Fruit fly (Drosophila melanogaster) whole organism, adult: ENCODE measurements around the gene CtIP.

ENCODE experiments used
- CG11617 ChIP-seq: fragments of 200-800 bp; sonication (Bioruptor generic); optimal IDR thresholded peaks from 2 replicates; lab custom pipeline; 2017; ENCODE audit warnings: mild to moderate bottlenecking, missing biosample characterization, missing genetic modification reagents, missing genetic modification characterization
- CG12768 ChIP-seq: fragments of 200-800 bp; sonication (Bioruptor generic); optimal IDR thresholded peaks from 2 replicates; lab custom pipeline; 2017; ENCODE audit warnings: missing biosample characterization, missing genetic modification characterization, mild to moderate bottlenecking, moderate library complexity, missing genetic modification reagents
- CG14711 ChIP-seq: fragments of 200-800 bp; sonication (Bioruptor generic); optimal IDR thresholded peaks from 2 replicates; lab custom pipeline; 2018; ENCODE audit warnings: missing biosample characterization, mild to moderate bottlenecking, missing genetic modification characterization, moderate library complexity
- CG1620 ChIP-seq: fragments of 200-800 bp; sonication (Bioruptor generic); optimal IDR thresholded peaks from 2 replicates; lab custom pipeline; 2016; ENCODE audit warnings: missing biosample characterization, missing genetic modification characterization
- CG33017 ChIP-seq: fragments of 200-800 bp; sonication (Bioruptor generic); optimal IDR thresholded peaks from 2 replicates; lab custom pipeline; 2018; ENCODE audit warnings: missing biosample characterization, mild to moderate bottlenecking, missing genetic modification characterization, moderate library complexity
- CG5204 ChIP-seq: fragments of 200-800 bp; sonication (Bioruptor generic); optimal IDR thresholded peaks from 2 replicates; lab custom pipeline; 2016; ENCODE audit warnings: missing biosample characterization, missing genetic modification characterization
- CG7045 ChIP-seq: fragments of 200-800 bp; sonication (Bioruptor generic); optimal IDR thresholded peaks from 2 replicates; lab custom pipeline; 2017; ENCODE audit warnings: missing biosample characterization, mild to moderate bottlenecking, missing genetic modification characterization
- CG7101 ChIP-seq: fragments of 200-800 bp; sonication (Bioruptor generic); optimal IDR thresholded peaks from 2 replicates; lab custom pipeline; 2018; ENCODE audit warnings: missing biosample characterization, mild to moderate bottlenecking, missing genetic modification characterization, moderate library complexity
- Clk ChIP-seq: fragments of 200-800 bp; sonication (Bioruptor generic); optimal IDR thresholded peaks from 2 replicates; lab custom pipeline; 2017; ENCODE audit warnings: missing biosample characterization, missing genetic modification characterization
- Crg-1 ChIP-seq: fragments of 200-800 bp; sonication (Bioruptor generic); optimal IDR thresholded peaks from 2 replicates; lab custom pipeline; 2016; ENCODE audit warnings: missing biosample characterization, missing genetic modification characterization
- Hr96 ChIP-seq: fragments of 200-800 bp; sonication (Bioruptor generic); optimal IDR thresholded peaks from 2 replicates; lab custom pipeline; 2016; ENCODE audit warnings: missing biosample characterization, missing genetic modification characterization
- Mnt ChIP-seq: fragments of 200-800 bp; sonication (Bioruptor generic); optimal IDR thresholded peaks from 2 replicates; lab custom pipeline; 2016; ENCODE audit warnings: missing biosample characterization, mild to moderate bottlenecking, missing genetic modification characterization
- bab1 ChIP-seq: fragments of 200-800 bp; sonication (Bioruptor generic); optimal IDR thresholded peaks from 3 replicates; lab custom pipeline; 2019; ENCODE audit warnings: missing biosample characterization, mild to moderate bottlenecking, missing genetic modification characterization, moderate library complexity
- cic ChIP-seq: fragments of 200-800 bp; sonication (Bioruptor generic); optimal IDR thresholded peaks from 2 replicates; lab custom pipeline; 2017; ENCODE audit warnings: missing biosample characterization, mild to moderate bottlenecking, missing genetic modification characterization, moderate library complexity
- cnc ChIP-seq, 2 experiments: fragments of >200 bp; optimal IDR thresholded peaks; 2 replicates each; lab custom pipeline; 2017
- kay ChIP-seq: fragments of 200-800 bp; sonication (Bioruptor generic); peaks from one replicate; lab custom pipeline; 2016; ENCODE audit warnings: missing biosample characterization, missing genetic modification characterization, borderline replicate concordance
- ovo ChIP-seq: fragments of 200-800 bp; sonication (Bioruptor generic); optimal IDR thresholded peaks from 2 replicates; lab custom pipeline; 2016; ENCODE audit warnings: missing biosample characterization, missing genetic modification characterization
- pad ChIP-seq: fragments of 200-800 bp; sonication (Bioruptor generic); optimal IDR thresholded peaks from 3 replicates; lab custom pipeline; 2017; ENCODE audit warnings: missing biosample characterization, missing genetic modification characterization, mild to moderate bottlenecking, moderate library complexity, missing genetic modification reagents
- tj ChIP-seq: fragments of 200-800 bp; sonication (Bioruptor generic); optimal IDR thresholded peaks from 3 replicates; lab custom pipeline; 2017; ENCODE audit warnings: missing biosample characterization, mild to moderate bottlenecking, missing genetic modification characterization, moderate library complexity
- toe ChIP-seq: fragments of 200-800 bp; sonication (Bioruptor generic); optimal IDR thresholded peaks from 2 replicates; lab custom pipeline; 2016; ENCODE audit warnings: missing biosample characterization, missing genetic modification characterization

Gene CtIP

dm6 chr3L:20465941-20466340 lies 29.9 kb downstream of the CtIP start, which contains the start of gene CG42764:
TSS of gene CG42764 (minus strand) at chr3L:20466041.
- TF ChIP-seq CG7101 (tag; lab: Kevin White, UChicago) (no peak), CG33017 (tag; lab: Kevin White, UChicago) (no peak), CG11617 (GFP tag; lab: Kevin White, UChicago) (no peak), Hr96 (no peak), tj (GFP tag; lab: Kevin White, UChicago) (no peak), ovo (no peak), pad (GFP tag; lab: Kevin White, UChicago) (no peak), cic (GFP tag; lab: Kevin White, UChicago) (no peak), Clk (GFP tag; lab: Kevin White, UChicago) (no peak), CG12768 (no peak), CG14711 (no peak), CG5204 (no peak), bab1 (GFP tag; lab: Kevin White, UChicago) (no peak), CG7045 (no peak), Crg-1 (GFP tag; lab: Kevin White, UChicago) (no peak), cnc (optimal IDR thresholded peaks at IDR 0.05; lab: Kevin White, UChicago) (no peak), kay (GFP tag; lab: Kevin White, UChicago) (no peak)

- TF ChIP-seq pad (GFP tag; lab: Kevin White, UChicago): no peak
- no peak for TF ChIP-seq tj (GFP tag; lab: Kevin White, UChicago)
- TF ChIP-seq CG7045: no peak
- no peak for TF ChIP-seq CG7101 (tag; lab: Kevin White, UChicago)
- no peak for TF ChIP-seq Mnt
- TF ChIP-seq CG5204: no peak
- TF ChIP-seq Clk (GFP tag; lab: Kevin White, UChicago): no peak
- TF ChIP-seq bab1 (GFP tag; lab: Kevin White, UChicago): no peak
- no peak for TF ChIP-seq toe
- TF ChIP-seq cnc (optimal IDR thresholded peaks at IDR 0.05; lab: Kevin White, UChicago): no peak
- no peak for TF ChIP-seq Hr96
- no peak for TF ChIP-seq CG14711
- no peak for TF ChIP-seq CG33017 (tag; lab: Kevin White, UChicago)
- TF ChIP-seq Crg-1 (GFP tag; lab: Kevin White, UChicago): no peak
- no peak for TF ChIP-seq CG12768
- no peak for TF ChIP-seq CG1620 (GFP tag; lab: Kevin White, UChicago)
- TF ChIP-seq CG11617 (GFP tag; lab: Kevin White, UChicago): no peak
- TF ChIP-seq cic (GFP tag; lab: Kevin White, UChicago): no peak
- no peak for TF ChIP-seq kay (GFP tag; lab: Kevin White, UChicago)
These were observed 30.5 kb downstream of the CtIP start, which contains the start of gene Tdh for dm6 chr3L:20466599-20466998. TSS of gene Tdh (plus strand) at chr3L:20466944.

dm6 chr3L:20467433-20467832 lies 31.4 kb downstream of the CtIP start:
- TF ChIP-seq tj (GFP tag; lab: Kevin White, UChicago): no peak
- no peak for TF ChIP-seq cic (GFP tag; lab: Kevin White, UChicago)
- TF ChIP-seq Mnt: no peak
- no peak for TF ChIP-seq CG5204
- no peak for TF ChIP-seq CG7101 (tag; lab: Kevin White, UChicago)
- TF ChIP-seq cnc (optimal IDR thresholded peaks at IDR 0.05; lab: Kevin White, UChicago): no peak
- no peak for TF ChIP-seq CG7045
- no peak for TF ChIP-seq Clk (GFP tag; lab: Kevin White, UChicago)
- TF ChIP-seq toe: no peak
- no peak for TF ChIP-seq pad (GFP tag; lab: Kevin White, UChicago)
- no peak for TF ChIP-seq CG14711
- TF ChIP-seq CG11617 (GFP tag; lab: Kevin White, UChicago): no peak

DNA sequence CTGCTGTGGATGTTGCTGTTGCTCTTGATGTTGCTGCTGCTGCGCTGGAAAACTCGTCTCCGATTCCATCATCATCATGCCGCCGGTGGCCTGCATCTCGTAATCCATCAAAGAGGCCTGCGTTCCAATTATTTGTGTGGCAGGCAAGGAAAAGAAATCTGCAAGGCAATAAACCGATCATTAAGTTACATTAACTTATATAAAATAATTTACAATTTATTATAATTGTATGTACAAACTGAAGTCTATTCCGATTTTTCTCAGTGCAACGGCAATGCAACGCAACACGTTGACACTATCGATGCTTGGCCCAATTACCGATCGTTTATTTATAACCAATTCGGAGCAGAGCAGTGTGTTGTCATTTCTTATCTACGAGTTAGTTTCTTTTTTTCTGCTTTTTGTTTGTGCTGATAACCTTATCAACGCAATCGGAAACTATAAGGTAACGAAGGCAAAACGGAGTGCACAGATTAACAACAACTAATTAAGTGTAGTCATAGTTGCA lies 35.0 kb downstream of the CtIP start:
- TF ChIP-seq CG5204 (no peak), Mnt (peak; percentile 30), ovo (no peak), Clk (GFP tag; lab: Kevin White, UChicago) (peak; percentile 44), tj (GFP tag; lab: Kevin White, UChicago) (peak; percentile 19), Crg-1 (GFP tag; lab: Kevin White, UChicago) (no peak), cic (GFP tag; lab: Kevin White, UChicago) (peak; percentile 86), kay (GFP tag; lab: Kevin White, UChicago) (peak; percentile 96), CG14711 (no peak), CG7101 (tag; lab: Kevin White, UChicago) (no peak), CG33017 (tag; lab: Kevin White, UChicago) (no peak), toe (no peak), CG12768 (peak; percentile 26), CG11617 (GFP tag; lab: Kevin White, UChicago) (peak; percentile 6), bab1 (GFP tag; lab: Kevin White, UChicago) (no peak), CG7045 (peak; percentile 55), CG1620 (GFP tag; lab: Kevin White, UChicago) (no peak), Hr96 (no peak), cnc (optimal IDR thresholded peaks at IDR 0.05; lab: Kevin White, UChicago) (no peak), pad (GFP tag; lab: Kevin White, UChicago) (no peak)

- peak; percentile 12 for TF ChIP-seq CG1620 (GFP tag; lab: Kevin White, UChicago)
- no peak for TF ChIP-seq bab1 (GFP tag; lab: Kevin White, UChicago)
- TF ChIP-seq CG5204: peak; percentile 17
- TF ChIP-seq toe: peak; percentile 46
- TF ChIP-seq Clk (GFP tag; lab: Kevin White, UChicago): no peak
- TF ChIP-seq tj (GFP tag; lab: Kevin White, UChicago): no peak
- no peak for TF ChIP-seq cnc (optimal IDR thresholded peaks at IDR 0.05; lab: Kevin White, UChicago)
- peak; percentile 63 for TF ChIP-seq Mnt
- TF ChIP-seq Hr96: peak; percentile 19
- TF ChIP-seq ovo: peak; percentile 53
- peak; percentile 41 for TF ChIP-seq CG11617 (GFP tag; lab: Kevin White, UChicago)
- TF ChIP-seq pad (GFP tag; lab: Kevin White, UChicago): peak; percentile 50
- peak; percentile 87 for TF ChIP-seq Crg-1 (GFP tag; lab: Kevin White, UChicago)
- TF ChIP-seq CG12768: peak; percentile 32
- TF ChIP-seq CG7045: no peak
- TF ChIP-seq CG7101 (tag; lab: Kevin White, UChicago): peak; percentile 76
- TF ChIP-seq CG33017 (tag; lab: Kevin White, UChicago): peak; percentile 84
- peak; percentile 50 for TF ChIP-seq kay (GFP tag; lab: Kevin White, UChicago)
- peak; percentile 71 for TF ChIP-seq cic (GFP tag; lab: Kevin White, UChicago)
- peak; percentile 62 for TF ChIP-seq CG14711
These were observed 35.7 kb downstream of the CtIP start for dm6 chr3L:20471499-20472313.
